Worm (Caenorhabditis elegans): Measurements from ENCODE around the gene pxmp-4.

DNA sequence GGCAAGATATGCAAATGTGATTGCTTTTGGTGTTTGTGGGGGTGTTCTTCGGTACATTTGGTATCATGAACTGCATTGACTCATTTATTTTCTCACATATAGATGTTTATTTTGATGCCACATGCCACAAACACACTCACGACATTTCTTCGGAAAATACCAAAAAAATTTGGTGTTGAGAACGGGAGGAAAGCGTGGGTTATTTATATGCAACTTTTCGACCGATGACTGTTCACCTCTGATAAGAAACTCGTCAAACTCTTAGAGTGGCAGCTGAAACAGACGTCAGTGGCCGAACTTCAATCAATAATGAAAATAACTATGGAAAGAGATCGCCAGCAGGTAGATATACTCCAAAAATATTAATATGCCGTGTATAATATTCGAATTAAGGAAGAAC, 41.4 kb upstream of the pxmp-4 start:
- TF ChIP-seq nhr-77 (tag; optimal IDR thresholded peaks at IDR 0.05) (no peak), ceh-16 (tag; optimal IDR thresholded peaks at IDR 0.05) (no peak)
